Worm (Caenorhabditis elegans): ENCODE results near the gene cacn-1.

DNA sequence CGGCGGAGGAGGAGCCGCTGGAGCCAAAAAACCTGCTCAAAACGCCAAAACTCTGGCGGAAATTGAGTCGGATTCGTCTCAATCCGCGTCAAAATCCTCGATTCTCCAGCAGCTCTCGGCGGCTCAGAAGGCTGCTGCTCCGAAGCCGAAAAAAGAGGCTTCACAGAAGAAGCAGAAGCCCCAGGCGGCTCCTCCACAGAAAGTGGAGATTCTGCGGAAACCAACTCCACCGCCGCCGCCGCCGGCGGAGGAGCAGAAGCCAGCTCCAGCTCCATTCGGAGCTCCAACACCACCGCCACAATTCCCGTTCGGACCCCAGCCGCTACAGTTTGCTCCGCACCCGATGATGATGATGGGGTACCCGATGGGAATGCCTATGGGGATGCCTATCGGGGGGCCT lies 55.0 kb downstream of the cacn-1 start:
- no peak for TF ChIP-seq elt-1 (tag; optimal IDR thresholded peaks at IDR 0.05)
- TF ChIP-seq ceh-82 (tag; optimal IDR thresholded peaks at IDR 0.05) = no peak
- TF ChIP-seq unc-62 (GFP tag; optimal IDR thresholded peaks at IDR 0.05) = no peak
- no peak for TF ChIP-seq nhr-77 (tag; optimal IDR thresholded peaks at IDR 0.05)
- no peak for TF ChIP-seq tbx-2 (tag; optimal IDR thresholded peaks at IDR 0.05)
- TF ChIP-seq ceh-28 (tag; optimal IDR thresholded peaks at IDR 0.05) = no peak
- no peak for TF ChIP-seq R02D3.7 (tag; optimal IDR thresholded peaks at IDR 0.05)
- TF ChIP-seq fkh-10 (GFP tag; optimal IDR thresholded peaks at IDR 0.05) = no peak
- TF ChIP-seq nfya-1 (tag; optimal IDR thresholded peaks at IDR 0.05; ENCODE audit: insufficient read depth) = no peak

Data from whole organism, L3 larva.